Worm (Caenorhabditis elegans) whole organism, late embryonic: Measurements from ENCODE around the gene C46C2.7.
A peak's percentile ranks its signal among the peaks of the same experiment; 100 is the strongest.

Experiments used
- ama-1 ChIP-seq: fragments of 150-350 bp; optimal IDR thresholded peaks from 2 replicates; lab custom pipeline; 2014
- ceh-30 ChIP-seq: fragments of 150-350 bp; optimal IDR thresholded peaks from 2 replicates; lab custom pipeline; 2014; ENCODE audit warnings: missing biosample characterization, missing genetic modification characterization
- dve-1 ChIP-seq: sonication (generic microtip); optimal IDR thresholded peaks from 2 replicates; lab custom pipeline; 2017; ENCODE audit warnings: antibody characterized with exemption, mild to moderate bottlenecking, missing genetic modification characterization, missing compliant biosample characterization
- unc-3 ChIP-seq, 2 experiments: fragments of 200-800 bp in 1 of 2; sonication (Bioruptor generic) in 1 of 2; sonication (generic microtip) in 1 of 2; conservative IDR thresholded peaks in 1 of 2; optimal IDR thresholded peaks in 1 of 2; 2 replicates each; pipeline versions ENCODE4 v1.3.6 to Lab custom; 2016 to 2022; ENCODE audit warnings: missing compliant biosample characterization in 2 of 2, missing genetic modification characterization in 2 of 2, missing genetic modification reagents in 1 of 2
- ztf-16 ChIP-seq: sonication (generic microtip); optimal IDR thresholded peaks from 2 replicates; lab custom pipeline; 2017; ENCODE audit warnings: missing genetic modification characterization, missing compliant biosample characterization

- TF ChIP-seq unc-3 (GFP tag; conservative IDR thresholded peaks at IDR 0.05; lab: Robert Waterston, UW) (peak; percentile 77), unc-3 (tag; optimal IDR thresholded peaks at IDR 0.05; lab: Kevin White, UChicago) (peak; percentile 89), ztf-16 (tag; lab: Kevin White, UChicago) (peak; percentile 94), ceh-30 (tag; lab: Kevin White, UChicago) (peak; percentile 75), ama-1 (lab: Kevin White, UChicago) (no peak), dve-1 (peak; percentile 79)
Measured at ce11 chrIV:9191183-9191582, 3.4 kb upstream of the C46C2.7 start.
